Fruit fly (Drosophila melanogaster): ENCODE data around the gene CG45071.

CG45071 gene

DNA sequence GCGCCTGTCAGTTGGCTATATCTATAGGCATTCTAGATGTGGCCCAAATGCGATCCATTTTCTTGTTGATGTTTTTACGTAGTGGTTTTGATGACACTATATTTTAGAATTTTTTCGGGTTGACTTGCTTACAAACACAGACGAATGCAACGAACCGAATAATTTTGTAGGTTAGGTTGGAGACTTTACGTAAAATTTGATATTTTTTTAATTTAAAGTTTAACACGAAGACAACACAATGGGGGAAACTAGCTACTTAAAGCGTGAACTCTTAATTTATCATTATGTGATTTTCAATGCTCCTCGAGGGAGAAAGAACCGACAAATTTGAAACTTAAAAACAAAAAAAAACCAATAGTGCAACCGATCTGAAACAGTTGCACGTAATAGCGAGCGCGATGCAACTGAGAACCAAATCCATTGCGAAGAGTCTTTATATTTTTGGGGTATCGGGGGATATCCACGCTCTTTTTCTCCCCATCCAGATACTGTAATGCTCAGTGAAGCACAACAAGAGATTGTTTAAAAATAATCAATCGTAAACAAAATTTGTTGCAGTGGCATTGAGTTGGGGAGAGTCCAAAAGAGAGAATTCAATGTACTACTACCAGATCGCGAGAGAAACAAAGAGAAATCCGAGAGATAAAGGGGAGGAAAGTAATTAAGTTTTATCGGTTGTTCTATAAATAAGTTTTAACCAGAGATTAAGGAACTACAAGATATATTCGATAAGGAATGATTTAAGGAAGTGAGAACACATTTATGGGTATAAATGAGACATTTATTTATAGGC is 15.6 kb upstream of the CG45071 start (continued):
- TF ChIP-seq sens (GFP tag) (peak; percentile 64), yki (optimal IDR thresholded peaks at IDR 0.05) (peak; percentile 5), CG9609 (GFP tag; optimal IDR thresholded peaks at IDR 0.05) (no peak), so (GFP tag; IDR thresholded peaks at IDR 0.05) (no peak), Opbp (GFP tag; IDR thresholded peaks at IDR 0.05; ENCODE audit: partially characterized antibody) (peak; percentile 37; the same call in 1 of the 3 replicates), dati (GFP tag; IDR thresholded peaks at IDR 0.05) (no peak), pb (GFP tag; optimal IDR thresholded peaks at IDR 0.05) (no peak), CG2199 (GFP tag; IDR thresholded peaks at IDR 0.05) (peak; percentile 16; the same call in 1 of the 3 replicates), CG17802 (tag; optimal IDR thresholded peaks at IDR 0.05) (no peak), dm (GFP tag; optimal IDR thresholded peaks at IDR 0.05) (no peak), CG3163 (GFP tag; optimal IDR thresholded peaks at IDR 0.05) (peak; percentile 13), CG4360 (GFP tag; IDR thresholded peaks at IDR 0.05) (0 out of 2 replicates have a peak, but pooled peaks have one; percentile 8)

DNA sequence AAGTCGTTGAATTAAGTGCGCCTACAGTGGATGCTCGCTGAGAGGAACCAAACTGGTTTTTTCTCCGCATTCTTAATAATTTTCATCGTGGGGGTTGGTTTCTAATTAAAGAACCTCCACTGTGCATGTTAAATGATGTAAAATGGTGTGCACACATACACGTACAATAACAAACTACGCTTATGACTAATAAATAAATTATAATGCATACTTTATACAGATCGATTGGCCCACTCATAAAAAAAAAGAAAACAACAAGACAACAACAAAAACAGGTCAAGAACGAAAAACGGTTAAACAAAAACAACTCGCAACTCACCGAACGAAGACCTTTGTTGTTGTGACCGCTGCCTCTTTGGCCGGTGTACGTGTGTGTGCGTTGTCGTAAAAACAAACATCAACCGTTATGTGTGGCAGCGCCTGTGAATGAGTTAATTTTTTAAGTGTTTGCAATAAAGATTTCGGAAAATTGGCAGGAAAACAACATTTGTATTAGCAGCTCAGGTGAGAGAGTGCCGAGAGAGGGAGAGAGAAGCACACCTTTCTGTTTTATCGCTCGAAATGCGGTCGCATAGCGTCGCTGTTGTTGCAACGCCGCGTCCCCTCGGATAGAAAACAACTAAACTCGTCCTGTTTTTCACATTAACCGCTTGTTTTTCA is 11.6 kb upstream of the CG45071 start:
- no peak for TF ChIP-seq bowl (GFP tag; IDR thresholded peaks at IDR 0.05)
- TF ChIP-seq tap (tag; optimal IDR thresholded peaks at IDR 0.05): no peak
- TF ChIP-seq CG13624 (GFP tag; optimal IDR thresholded peaks at IDR 0.05): peak; percentile 9
- no peak for TF ChIP-seq ac (GFP tag; optimal IDR thresholded peaks at IDR 0.05)
- TF ChIP-seq row (GFP tag; IDR thresholded peaks at IDR 0.05): peak; percentile 45; the same call in 1 of the 3 replicates
- no peak for TF ChIP-seq Six4 (GFP tag; optimal IDR thresholded peaks at IDR 0.05)
- TF ChIP-seq crol (GFP tag; IDR thresholded peaks at IDR 0.05): no peak
- no peak for TF ChIP-seq CG1529 (GFP tag; optimal IDR thresholded peaks at IDR 0.05)
- no peak for TF ChIP-seq pzg (GFP tag; optimal IDR thresholded peaks at IDR 0.05)
- no peak for TF ChIP-seq GATAe (GFP tag; conservative IDR thresholded peaks at IDR 0.05)
- TF ChIP-seq CG3407 (GFP tag; optimal IDR thresholded peaks at IDR 0.05): no peak
- no peak for TF ChIP-seq cato (GFP tag; optimal IDR thresholded peaks at IDR 0.05; ENCODE audit: borderline replicate concordance)
- no peak for TF ChIP-seq CG11695 (GFP tag; IDR thresholded peaks at IDR 0.05)
- TF ChIP-seq Pdp1 (GFP tag; optimal IDR thresholded peaks at IDR 0.05): peak in 1 of 2 experiments; percentile 31
- TF ChIP-seq CG1603 (tag; optimal IDR thresholded peaks at IDR 0.05): no peak
- peak; percentile 6 for TF ChIP-seq HmgZ (tag; optimal IDR thresholded peaks at IDR 0.05)
- TF ChIP-seq repo (GFP tag; optimal IDR thresholded peaks at IDR 0.05): no peak
- no peak for TF ChIP-seq zfh2 (GFP tag; optimal IDR thresholded peaks at IDR 0.05)
- TF ChIP-seq CG9797 (GFP tag; optimal IDR thresholded peaks at IDR 0.05): no peak
- TF ChIP-seq ab (GFP tag; optimal IDR thresholded peaks at IDR 0.05): no peak
- TF ChIP-seq ci (GFP tag; IDR thresholded peaks at IDR 0.05): no peak
- 0 out of 3 replicates have a peak, but pooled peaks have one; percentile 19 for TF ChIP-seq Doc3 (GFP tag; IDR thresholded peaks at IDR 0.05; ENCODE audit: partially characterized antibody)
- peak; percentile 68 for TF ChIP-seq cg (GFP tag; optimal IDR thresholded peaks at IDR 0.05)
- TF ChIP-seq cad (GFP tag; optimal IDR thresholded peaks at IDR 0.05): peak; percentile 13
- TF ChIP-seq Trl (optimal IDR thresholded peaks at IDR 0.05): peak; percentile 64 to 71
- TF ChIP-seq Trl (GFP tag; optimal IDR thresholded peaks at IDR 0.05): no peak
- no peak for TF ChIP-seq nmo (GFP tag; optimal IDR thresholded peaks at IDR 0.05)
- peak; percentile 93 for TF ChIP-seq grau (tag; optimal IDR thresholded peaks at IDR 0.05)
- TF ChIP-seq CG11504 (tag; optimal IDR thresholded peaks at IDR 0.05): peak; percentile 23
- no peak for TF ChIP-seq CG15479 (GFP tag; optimal IDR thresholded peaks at IDR 0.05)
- peak; percentile 61; the same call in 2 of the 4 replicates for TF ChIP-seq Dll (GFP tag; IDR thresholded peaks at IDR 0.05; ENCODE audit: partially characterized antibody)
- TF ChIP-seq CG15601 (tag; optimal IDR thresholded peaks at IDR 0.05): peak; percentile 14
- TF ChIP-seq chinmo (GFP tag; IDR thresholded peaks at IDR 0.05; ENCODE audit: partially characterized antibody): 0 out of 4 replicates have a peak, but pooled peaks have one; percentile 52
- no peak for TF ChIP-seq mirr (GFP tag; optimal IDR thresholded peaks at IDR 0.05)
- TF ChIP-seq lilli (GFP tag; optimal IDR thresholded peaks at IDR 0.05): peak; percentile 21
- TF ChIP-seq CG30020 (tag; optimal IDR thresholded peaks at IDR 0.05): no peak

Measured in whole organism, embryonic.